Worm (Caenorhabditis elegans): ENCODE measurements around the gene K10B3.1.

ce11 chrX:3135186-3135585 is at the start of gene K10B3.1:
- TF ChIP-seq W03F9.2 (tag; optimal IDR thresholded peaks at IDR 0.05) (no peak), dao-5 (tag; optimal IDR thresholded peaks at IDR 0.05) (no peak)
